Worm (Caenorhabditis elegans): ENCODE results near the gene clec-207.
A peak's percentile ranks its signal among the peaks of the same experiment; 100 is the strongest.

clec-207 gene

ce11 chrV:2126996-2127585 lies 31.2 kb downstream of the clec-207 start, which contains the start of gene ldp-1 (continued):
- TF ChIP-seq vab-15 (tag; optimal IDR thresholded peaks at IDR 0.05) (no peak), egl-13 (tag; optimal IDR thresholded peaks at IDR 0.05) (peak; percentile 85), unc-86 (tag; optimal IDR thresholded peaks at IDR 0.05) (peak; percentile 69), dpl-1 (GFP tag; optimal IDR thresholded peaks at IDR 0.05) (peak; percentile 89 to 94 (median 92)), nhr-11 (tag; optimal IDR thresholded peaks at IDR 0.05) (no peak), ceh-88 (GFP tag; IDR thresholded peaks at IDR 0.05) (peak; percentile 46), ces-1 (GFP tag; optimal IDR thresholded peaks at IDR 0.05) (no peak), nhr-85 (tag) (peak; percentile 93), isw-1 (GFP tag; IDR thresholded peaks at IDR 0.05) (peak; percentile 78), sptf-1 (tag; optimal IDR thresholded peaks at IDR 0.05) (no peak), fos-1 (tag; optimal IDR thresholded peaks at IDR 0.05) (peak; percentile 62), skn-1 (tag; optimal IDR thresholded peaks at IDR 0.05) (peak; percentile 11), nhr-90 (tag; optimal IDR thresholded peaks at IDR 0.05; ENCODE audit: poor library complexity) (peak; percentile 92), dsc-1 (tag; optimal IDR thresholded peaks at IDR 0.05) (peak; percentile 92), mab-9 (GFP tag; IDR thresholded peaks at IDR 0.05) (peak; percentile 80), sup-37 (GFP tag; optimal IDR thresholded peaks at IDR 0.05) (peak; percentile 55), snu-23 (GFP tag; optimal IDR thresholded peaks at IDR 0.05) (peak; percentile 81), ets-5 (GFP tag; IDR thresholded peaks at IDR 0.05) (no peak), rnt-1 (tag; optimal IDR thresholded peaks at IDR 0.05) (peak; percentile 97), C16A3.4 (tag; optimal IDR thresholded peaks at IDR 0.05) (peak; percentile 14), ztf-4 (tag; optimal IDR thresholded peaks at IDR 0.05) (no peak), sox-4 (tag; optimal IDR thresholded peaks at IDR 0.05) (peak; percentile 83), mdl-1 (tag; optimal IDR thresholded peaks at IDR 0.05) (peak in 1 of 2 experiments; percentile 6), tbx-2 (tag; optimal IDR thresholded peaks at IDR 0.05) (peak; percentile 90), swsn-7 (tag; optimal IDR thresholded peaks at IDR 0.05) (peak; percentile 81), nhr-237 (tag; optimal IDR thresholded peaks at IDR 0.05) (peak; percentile 13), irx-1 (tag; optimal IDR thresholded peaks at IDR 0.05) (peak; percentile 96), nhr-84 (tag; optimal IDR thresholded peaks at IDR 0.05) (no peak), C34B4.2 (tag; optimal IDR thresholded peaks at IDR 0.05) (peak; percentile 10), lin-15B (tag; optimal IDR thresholded peaks at IDR 0.05) (peak; percentile 62), lin-14 (GFP tag; optimal IDR thresholded peaks at IDR 0.05) (peak; percentile 92), fkh-10 (GFP tag; optimal IDR thresholded peaks at IDR 0.05) (peak; percentile 2), elt-2 (tag; optimal IDR thresholded peaks at IDR 0.05) (peak; percentile 67), unc-98 (GFP tag; IDR thresholded peaks at IDR 0.05) (peak; percentile 82), elt-3 (tag; optimal IDR thresholded peaks at IDR 0.05) (peak in 1 of 6 experiments; percentile 51), pqm-1 (tag; optimal IDR thresholded peaks at IDR 0.05) (no peak), ceh-82 (tag; optimal IDR thresholded peaks at IDR 0.05) (peak; percentile 55 to 73 (median 70)), efl-1 (optimal IDR thresholded peaks at IDR 0.05) (peak; percentile 95 to 99), efl-1 (GFP tag; optimal IDR thresholded peaks at IDR 0.05 in 1 of 2) (peak; percentile 94 to 99)

ce11 chrV:2132675-2133074 lies 36.8 kb downstream of the clec-207 start:
- TF ChIP-seq lin-14 (GFP tag; optimal IDR thresholded peaks at IDR 0.05): no peak
- peak; percentile 16 for TF ChIP-seq rnt-1 (tag; optimal IDR thresholded peaks at IDR 0.05)

DNA sequence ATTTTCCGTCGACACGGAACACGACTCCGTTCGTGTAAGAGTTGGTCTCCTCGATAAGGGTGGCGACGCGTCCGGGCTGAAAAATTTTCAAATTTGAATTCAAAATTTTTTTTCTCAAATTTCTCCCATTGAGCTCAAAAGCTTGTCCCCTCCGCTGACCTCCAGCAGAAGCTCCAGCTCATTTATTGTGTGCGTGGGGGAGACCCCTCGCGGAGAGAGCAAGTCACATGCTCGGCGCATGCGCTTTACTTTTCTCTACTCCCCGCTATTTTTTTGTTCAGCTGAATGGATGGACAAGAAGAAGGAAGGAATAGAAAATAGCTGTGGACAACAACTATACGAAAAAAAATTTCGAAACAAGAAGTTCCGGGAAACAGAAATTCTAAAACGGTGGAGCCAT lies 37.6 kb downstream of the clec-207 start:
- TF ChIP-seq swsn-7 (tag; optimal IDR thresholded peaks at IDR 0.05) (peak; percentile 61), nhr-20 (tag; optimal IDR thresholded peaks at IDR 0.05) (peak; percentile 64), alr-1 (tag; optimal IDR thresholded peaks at IDR 0.05; ENCODE audit: borderline replicate concordance) (no peak), zip-4 (GFP tag; optimal IDR thresholded peaks at IDR 0.05) (no peak), C04F5.9 (tag; optimal IDR thresholded peaks at IDR 0.05) (no peak), tbx-2 (tag; optimal IDR thresholded peaks at IDR 0.05) (peak; percentile 76), ceh-8 (GFP tag; optimal IDR thresholded peaks at IDR 0.05) (no peak), nhr-84 (tag; optimal IDR thresholded peaks at IDR 0.05) (no peak), mef-2 (tag; optimal IDR thresholded peaks at IDR 0.05) (peak; percentile 19), egl-27 (tag; optimal IDR thresholded peaks at IDR 0.05) (no peak), lin-14 (GFP tag; optimal IDR thresholded peaks at IDR 0.05) (peak; percentile 99), fkh-8 (tag; optimal IDR thresholded peaks at IDR 0.05) (peak; percentile 86), unc-130 (tag; optimal IDR thresholded peaks at IDR 0.05) (no peak), nhr-90 (tag; optimal IDR thresholded peaks at IDR 0.05; ENCODE audit: poor library complexity) (no peak), fkh-4 (tag; optimal IDR thresholded peaks at IDR 0.05; ENCODE audit: borderline replicate concordance) (no peak), lir-3 (tag; optimal IDR thresholded peaks at IDR 0.05; ENCODE audit: poor library complexity) (peak; percentile 22), F16B12.6 (tag; optimal IDR thresholded peaks at IDR 0.05) (no peak)

All from whole organism, L1 larva.